Worm (Caenorhabditis elegans) whole organism, L4 larva: Measurements from ENCODE around the gene ptr-13.

Experiments
- Y105C5A.15 ChIP-seq: fragments of 200-800 bp; sonication (Bioruptor generic); IDR thresholded peaks from 2 replicates; pipeline ENCODE4 v1.3.6; 2022; ENCODE audit warnings: missing genetic modification characterization, missing compliant biosample characterization
- Y48G9A.11 ChIP-seq: fragments of 200-800 bp; sonication (Bioruptor generic); IDR thresholded peaks from 2 replicates; pipeline ENCODE4 v1.3.6; 2022; ENCODE audit warnings: missing genetic modification reagents, missing genetic modification characterization, missing compliant biosample characterization
- Y75B8A.6 ChIP-seq: fragments of 200-800 bp; sonication (Bioruptor generic); IDR thresholded peaks from 2 replicates; pipeline ENCODE4 v1.3.6; 2022; ENCODE audit warnings: missing genetic modification reagents, missing genetic modification characterization, missing compliant biosample characterization
- aha-1 ChIP-seq: fragments of 150-350 bp; peaks from one replicate; lab custom pipeline; 2014; ENCODE audit warnings: missing biosample characterization, missing genetic modification characterization
- ceh-20 ChIP-seq: fragments of 200-800 bp; sonication (Bioruptor generic); IDR thresholded peaks from 2 replicates; pipeline ENCODE4 v1.3.6; 2022; ENCODE audit warnings: missing genetic modification reagents, missing genetic modification characterization, missing compliant biosample characterization
- ceh-28 ChIP-seq: fragments of 150-350 bp; optimal IDR thresholded peaks from 2 replicates; lab custom pipeline; 2014; ENCODE audit warnings: missing biosample characterization, missing genetic modification reagents, missing genetic modification characterization
- ceh-44 ChIP-seq: fragments of 200-800 bp; sonication (Bioruptor generic); IDR thresholded peaks from 2 replicates; pipeline ENCODE4 v1.3.6; 2022; ENCODE audit warnings: missing genetic modification reagents, missing genetic modification characterization, missing compliant biosample characterization
- ceh-62 ChIP-seq: sonication (generic microtip); optimal IDR thresholded peaks from 2 replicates; lab custom pipeline; 2017; ENCODE audit warnings: missing biosample characterization, missing genetic modification characterization
- ceh-82 ChIP-seq: sonication (generic microtip); optimal IDR thresholded peaks from 2 replicates; lab custom pipeline; 2017; ENCODE audit warnings: missing biosample characterization, missing genetic modification characterization
- cey-2 ChIP-seq: sonication (generic microtip); optimal IDR thresholded peaks from 3 replicates; lab custom pipeline; 2017; ENCODE audit warnings: missing genetic modification characterization, mild to moderate bottlenecking, missing compliant biosample characterization, antibody characterized with exemption, borderline replicate concordance; ENCODE audit not compliant: insufficient read depth
- ctbp-1 ChIP-seq: fragments of 200-800 bp; sonication (Bioruptor generic); IDR thresholded peaks from 2 replicates; pipeline ENCODE4 v1.3.6; 2022; ENCODE audit warnings: missing genetic modification reagents, missing genetic modification characterization, missing compliant biosample characterization
- daf-12 ChIP-seq: fragments of 150-350 bp; optimal IDR thresholded peaks from 2 replicates; lab custom pipeline; 2014; ENCODE audit warnings: missing biosample characterization, missing genetic modification reagents, missing genetic modification characterization
- daf-16 ChIP-seq, 3 experiments: sonication (generic microtip); optimal IDR thresholded peaks; 2 replicates each; lab custom pipeline; 2016 to 2017; ENCODE audit warnings: missing genetic modification characterization in 3 of 3, missing genetic modification reagents in 3 of 3, mild to moderate bottlenecking in 2 of 3, missing compliant biosample characterization in 2 of 3, missing biosample characterization in 1 of 3, moderate library complexity in 1 of 3
- daf-19 ChIP-seq: fragments of 200-800 bp; sonication (Bioruptor generic); conservative IDR thresholded peaks from 2 replicates; pipeline ENCODE4 v1.3.6; 2022; ENCODE audit warnings: missing genetic modification characterization, missing compliant biosample characterization
- daf-8 ChIP-seq: fragments of 200-800 bp; sonication (Bioruptor generic); IDR thresholded peaks from 2 replicates; pipeline ENCODE4 v1.3.6; 2022; ENCODE audit warnings: missing genetic modification characterization, missing compliant biosample characterization
- dmd-6 ChIP-seq: fragments of 200-800 bp; sonication (Bioruptor generic); IDR thresholded peaks from 2 replicates; pipeline ENCODE4 v1.3.6; 2022; ENCODE audit warnings: missing genetic modification reagents, missing genetic modification characterization, missing compliant biosample characterization
- dmd-9 ChIP-seq: fragments of 200-800 bp; sonication (Bioruptor generic); IDR thresholded peaks from 2 replicates; pipeline ENCODE4 v1.3.6; 2022; ENCODE audit warnings: missing genetic modification reagents, missing genetic modification characterization, missing compliant biosample characterization
- duxl-1 ChIP-seq: sonication (generic microtip); optimal IDR thresholded peaks from 2 replicates; lab custom pipeline; 2016; ENCODE audit warnings: mild to moderate bottlenecking, missing genetic modification characterization, moderate library complexity, missing compliant biosample characterization; ENCODE audit not compliant: poor library complexity
- dve-1 ChIP-seq: sonication (generic microtip); optimal IDR thresholded peaks from 2 replicates; lab custom pipeline; 2017; ENCODE audit warnings: antibody characterized with exemption, mild to moderate bottlenecking, missing genetic modification characterization, missing compliant biosample characterization; ENCODE audit not compliant: insufficient read depth
- fos-1 ChIP-seq: fragments of 150-350 bp; optimal IDR thresholded peaks from 2 replicates; lab custom pipeline; 2014; ENCODE audit warnings: missing biosample characterization, missing genetic modification characterization
- hlh-30 ChIP-seq: sonication (generic microtip); optimal IDR thresholded peaks from 2 replicates; lab custom pipeline; 2017; ENCODE audit warnings: antibody characterized with exemption, mild to moderate bottlenecking, missing genetic modification characterization, missing compliant biosample characterization; ENCODE audit not compliant: insufficient read depth
- lin-1 ChIP-seq: fragments of 200-800 bp; sonication (Bioruptor generic); IDR thresholded peaks from 2 replicates; pipeline ENCODE4 v1.3.6; 2022; ENCODE audit warnings: missing genetic modification reagents, missing genetic modification characterization, missing compliant biosample characterization
- lin-15B ChIP-seq: fragments of 150-350 bp; sonication (generic microtip); optimal IDR thresholded peaks from 3 replicates; lab custom pipeline; 2014; ENCODE audit warnings: missing biosample characterization, missing genetic modification characterization
- lin-29 ChIP-seq: fragments of 200-800 bp; sonication (Bioruptor generic); IDR thresholded peaks from 2 replicates; pipeline ENCODE4 v1.3.6; 2022; ENCODE audit warnings: missing genetic modification reagents, missing genetic modification characterization, missing compliant biosample characterization
- lir-3 ChIP-seq: sonication (generic microtip); optimal IDR thresholded peaks from 2 replicates; lab custom pipeline; 2016; ENCODE audit warnings: mild to moderate bottlenecking, missing genetic modification characterization, missing compliant biosample characterization
- lsy-2 ChIP-seq, 2 experiments: fragments of 150-350 bp in 1 of 2; sonication (generic microtip) in 1 of 2; optimal IDR thresholded peaks; 2 replicates each; lab custom pipeline; 2014 to 2017; ENCODE audit warnings: missing biosample characterization in 2 of 2, missing genetic modification characterization in 2 of 2
- madf-5 ChIP-seq, 2 experiments: fragments of 200-800 bp; sonication (Bioruptor generic); IDR thresholded peaks; 2 replicates each; pipeline ENCODE4 v1.3.6; 2022; ENCODE audit warnings: missing compliant biosample characterization in 2 of 2, missing genetic modification characterization in 2 of 2
- mes-2 ChIP-seq: sonication (generic microtip); optimal IDR thresholded peaks from 2 replicates; lab custom pipeline; 2016; ENCODE audit warnings: missing genotype, mild to moderate bottlenecking, missing genetic modification characterization, missing compliant biosample characterization; ENCODE audit not compliant: poor library complexity, severe bottlenecking
- mxl-2 ChIP-seq: fragments of 200-800 bp; sonication (Bioruptor generic); conservative IDR thresholded peaks from 2 replicates; pipeline ENCODE4 v1.3.6; 2022; ENCODE audit warnings: missing genetic modification reagents, missing genetic modification characterization, missing compliant biosample characterization
- mxl-3 ChIP-seq: fragments of 200-800 bp; sonication (Bioruptor generic); optimal IDR thresholded peaks from 2 replicates; lab custom pipeline; 2018; ENCODE audit warnings: mild to moderate bottlenecking, missing genetic modification characterization, missing compliant biosample characterization
- nhr-10 ChIP-seq: fragments of 150-350 bp; optimal IDR thresholded peaks from 2 replicates; lab custom pipeline; 2014; ENCODE audit warnings: missing biosample characterization, missing genetic modification characterization
- nhr-102 ChIP-seq: sonication (generic microtip); optimal IDR thresholded peaks from 2 replicates; lab custom pipeline; 2016; ENCODE audit warnings: mild to moderate bottlenecking, missing genetic modification characterization, moderate library complexity, missing compliant biosample characterization
- nhr-11 ChIP-seq: fragments of 150-350 bp; optimal IDR thresholded peaks from 2 replicates; lab custom pipeline; 2014; ENCODE audit warnings: missing biosample characterization, missing genetic modification characterization
- nhr-111 ChIP-seq: fragments of 200-800 bp; sonication (Bioruptor generic); optimal IDR thresholded peaks from 2 replicates; lab custom pipeline; 2018; ENCODE audit warnings: mild to moderate bottlenecking, missing genetic modification characterization, missing compliant biosample characterization
- nhr-41 ChIP-seq: fragments of 200-800 bp; sonication (Bioruptor generic); IDR thresholded peaks from 2 replicates; pipeline ENCODE4 v1.3.6; 2022; ENCODE audit warnings: missing genetic modification reagents, missing genetic modification characterization, missing compliant biosample characterization
- nhr-48 ChIP-seq: sonication (generic microtip); optimal IDR thresholded peaks from 2 replicates; lab custom pipeline; 2016; ENCODE audit warnings: mild to moderate bottlenecking, missing genetic modification characterization, missing compliant biosample characterization
- nhr-6 ChIP-seq: fragments of 150-350 bp; optimal IDR thresholded peaks from 2 replicates; lab custom pipeline; 2014; ENCODE audit warnings: missing biosample characterization, missing genetic modification characterization
- nhr-77 ChIP-seq: fragments of 150-350 bp; optimal IDR thresholded peaks from 2 replicates; lab custom pipeline; 2014; ENCODE audit warnings: missing biosample characterization, missing genetic modification characterization
- php-3 ChIP-seq: fragments of 200-800 bp; sonication (Bioruptor generic); IDR thresholded peaks from 2 replicates; pipeline ENCODE4 v1.3.6; 2022; ENCODE audit warnings: missing genetic modification reagents, missing genetic modification characterization, missing compliant biosample characterization
- rbr-2 ChIP-seq: sonication (generic microtip); optimal IDR thresholded peaks from 2 replicates; lab custom pipeline; 2016; ENCODE audit warnings: missing genotype, missing genetic modification characterization, missing compliant biosample characterization
- saeg-2 ChIP-seq: fragments of 200-800 bp; sonication (Bioruptor generic); IDR thresholded peaks from 2 replicates; pipeline ENCODE4 v1.3.6; 2022; ENCODE audit warnings: missing genetic modification reagents, missing genetic modification characterization, missing compliant biosample characterization
- sdz-12 ChIP-seq: fragments of 200-800 bp; sonication (Bioruptor generic); optimal IDR thresholded peaks from 2 replicates; lab custom pipeline; 2018; ENCODE audit warnings: mild to moderate bottlenecking, missing genetic modification characterization, missing compliant biosample characterization
- set-16 ChIP-seq: fragments of 200-800 bp; sonication (Bioruptor generic); IDR thresholded peaks from 2 replicates; pipeline ENCODE4 v1.3.6; 2022; ENCODE audit warnings: missing genetic modification reagents, missing genetic modification characterization, missing compliant biosample characterization
- skn-1 ChIP-seq: fragments of 150-350 bp; optimal IDR thresholded peaks from 2 replicates; lab custom pipeline; 2014; ENCODE audit warnings: missing biosample characterization, missing genetic modification characterization
- spr-1 ChIP-seq: sonication (generic microtip); optimal IDR thresholded peaks from 2 replicates; lab custom pipeline; 2016; ENCODE audit warnings: mild to moderate bottlenecking, missing genetic modification characterization, missing compliant biosample characterization
- unc-62 ChIP-seq, 3 experiments: fragments of 150-350 bp in 1 of 3; sonication (generic microtip); optimal IDR thresholded peaks in 2 of 3; peaks in 1 of 3; 1 replicate in 1 of 3; 2 replicates in 2 of 3; lab custom pipeline; 2014 to 2017; ENCODE audit warnings: missing biosample characterization in 3 of 3, missing genetic modification characterization in 3 of 3, missing genetic modification reagents in 3 of 3, missing genotype in 1 of 3
- vab-7 ChIP-seq: fragments of 200-800 bp; sonication (Bioruptor generic); IDR thresholded peaks from 2 replicates; pipeline ENCODE4 v1.3.6; 2022; ENCODE audit warnings: missing genetic modification reagents, missing genetic modification characterization, missing compliant biosample characterization
- zip-2 ChIP-seq: fragments of 150-350 bp; optimal IDR thresholded peaks from 2 replicates; lab custom pipeline; 2014; ENCODE audit warnings: missing biosample characterization, missing genetic modification characterization
- ztf-11 ChIP-seq: fragments of 150-350 bp; optimal IDR thresholded peaks from 2 replicates; lab custom pipeline; 2014; ENCODE audit warnings: missing biosample characterization, missing genetic modification characterization

The ptr-13 gene

DNA sequence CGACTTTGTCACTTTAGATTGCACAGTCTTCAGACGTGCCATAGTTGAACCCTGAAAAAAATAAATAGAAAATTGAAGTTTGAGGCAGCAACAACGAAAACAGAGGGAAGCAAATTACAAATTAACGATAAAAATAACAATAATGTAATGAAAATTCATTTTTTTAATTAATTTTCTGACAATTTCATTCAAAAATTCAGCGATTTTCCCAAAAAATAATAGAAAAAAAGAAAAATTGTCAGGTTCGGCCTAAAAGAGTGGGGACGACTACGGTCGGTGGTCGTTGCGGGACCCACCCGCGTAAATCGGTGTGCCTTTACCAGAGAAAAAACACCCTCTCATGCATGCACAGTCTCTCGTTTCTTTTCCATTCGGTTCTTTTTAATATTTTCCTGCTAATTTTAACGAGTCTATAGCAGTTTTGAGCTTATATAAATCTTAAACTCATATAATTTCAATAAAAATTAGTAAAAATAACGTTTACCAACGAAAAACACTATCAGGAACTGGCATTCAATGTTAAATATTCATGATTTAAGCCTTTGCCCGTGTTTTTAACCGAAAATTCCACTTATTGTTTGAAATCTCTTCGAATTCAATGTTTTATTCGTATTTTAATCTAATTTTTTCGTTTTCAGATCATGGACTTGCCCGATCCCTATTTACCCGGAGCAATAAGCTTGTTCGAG lies 35.8 kb downstream of the ptr-13 start, which contains the start of the genes rps-9 and lsm-1:
rps-9 (minus strand) TSS at position 51 of the 689 bp plus-strand sequence.
lsm-1 (plus strand) TSS at position 639 of the 689 bp plus-strand sequence.
- no peak for TF ChIP-seq nhr-10 (tag; lab: Kevin White, UChicago)
- TF ChIP-seq hlh-30, result peak; percentile 58
- no peak for TF ChIP-seq zip-2 (tag; lab: Kevin White, UChicago)
- TF ChIP-seq skn-1 (tag; lab: Kevin White, UChicago), result no peak
- no peak for TF ChIP-seq lin-1 (GFP tag; lab: Robert Waterston, UW)
- TF ChIP-seq ceh-20 (GFP tag; lab: Robert Waterston, UW), result no peak
- no peak for TF ChIP-seq set-16
- no peak for TF ChIP-seq daf-12 (tag; lab: Kevin White, UChicago)
- peak; percentile 23 for TF ChIP-seq nhr-6 (tag; lab: Kevin White, UChicago)
- no peak for TF ChIP-seq nhr-41 (GFP tag; lab: Robert Waterston, UW)
- TF ChIP-seq lir-3 (tag; lab: Kevin White, UChicago), result no peak
- TF ChIP-seq nhr-77, result peak; percentile 50
- no peak for TF ChIP-seq fos-1 (tag; lab: Kevin White, UChicago)
- TF ChIP-seq Y75B8A.6 (GFP tag; lab: Robert Waterston, UW), result no peak
- TF ChIP-seq aha-1 (tag; lab: Kevin White, UChicago), result peak; percentile 23
- no peak for TF ChIP-seq sdz-12 (GFP tag; lab: Kevin White, UChicago)
- TF ChIP-seq ceh-62 (tag; lab: Kevin White, UChicago), result no peak
- no peak for TF ChIP-seq nhr-102 (tag; lab: Kevin White, UChicago)
- peak; percentile 25; the same call in 1 of the 2 replicates for TF ChIP-seq dmd-6
- no peak for TF ChIP-seq cey-2 (tag; lab: Kevin White, UChicago)
- TF ChIP-seq daf-16 (GFP tag; optimal IDR thresholded peaks at IDR 0.05; lab: Kevin White, UChicago), result no peak
- TF ChIP-seq daf-16 (tag; optimal IDR thresholded peaks at IDR 0.05; lab: Kevin White, UChicago), result peak; percentile 32
- no peak for TF ChIP-seq dmd-9 (GFP tag; lab: Robert Waterston, UW)
- TF ChIP-seq ztf-11 (tag; lab: Kevin White, UChicago), result no peak
- no peak for TF ChIP-seq nhr-48 (tag; lab: Kevin White, UChicago)
- peak; percentile 49 for TF ChIP-seq dve-1 (tag; lab: Kevin White, UChicago)
- TF ChIP-seq vab-7 (GFP tag; lab: Robert Waterston, UW), result no peak
- TF ChIP-seq daf-19, result no peak
- peak; percentile 45 for TF ChIP-seq nhr-11 (tag; lab: Kevin White, UChicago)
- no peak for TF ChIP-seq madf-5 (GFP tag; IDR thresholded peaks at IDR 0.05; lab: Robert Waterston, UW)
- no peak for TF ChIP-seq Y48G9A.11 (GFP tag; lab: Robert Waterston, UW)
- TF ChIP-seq mxl-3 (GFP tag; lab: Kevin White, UChicago), result no peak
- TF ChIP-seq ctbp-1, result no peak
- no peak for TF ChIP-seq ceh-82 (tag; lab: Kevin White, UChicago)
- TF ChIP-seq lin-15B, result no peak
- peak; percentile 43 for TF ChIP-seq rbr-2 (tag; lab: Kevin White, UChicago)
- peak; percentile 49 to 98 for TF ChIP-seq lsy-2 (tag; optimal IDR thresholded peaks at IDR 0.05; lab: Kevin White, UChicago)
- TF ChIP-seq mxl-2 (GFP tag; lab: Robert Waterston, UW), result no peak
- TF ChIP-seq unc-62 (GFP tag; optimal IDR thresholded peaks at IDR 0.05 in 1 of 2; lab: Kevin White, UChicago), result no peak
- no peak for TF ChIP-seq unc-62 (tag; optimal IDR thresholded peaks at IDR 0.05; lab: Kevin White, UChicago)
- no peak for TF ChIP-seq spr-1 (tag; lab: Kevin White, UChicago)
- no peak for TF ChIP-seq ceh-28 (tag; lab: Kevin White, UChicago)
- no peak for TF ChIP-seq lin-29 (GFP tag; lab: Robert Waterston, UW)
- no peak for TF ChIP-seq ceh-44 (GFP tag; lab: Robert Waterston, UW)
- no peak for TF ChIP-seq duxl-1
- TF ChIP-seq php-3 (GFP tag; lab: Robert Waterston, UW), result no peak
- no peak for TF ChIP-seq nhr-111 (GFP tag; lab: Kevin White, UChicago)
- no peak for TF ChIP-seq Y105C5A.15
- TF ChIP-seq daf-8, result no peak
- TF ChIP-seq saeg-2 (GFP tag; lab: Robert Waterston, UW), result no peak
- peak; percentile 84 for TF ChIP-seq mes-2
